Worm (Caenorhabditis elegans): Measurements from ENCODE around the gene sta-2.

sta-2 gene

DNA sequence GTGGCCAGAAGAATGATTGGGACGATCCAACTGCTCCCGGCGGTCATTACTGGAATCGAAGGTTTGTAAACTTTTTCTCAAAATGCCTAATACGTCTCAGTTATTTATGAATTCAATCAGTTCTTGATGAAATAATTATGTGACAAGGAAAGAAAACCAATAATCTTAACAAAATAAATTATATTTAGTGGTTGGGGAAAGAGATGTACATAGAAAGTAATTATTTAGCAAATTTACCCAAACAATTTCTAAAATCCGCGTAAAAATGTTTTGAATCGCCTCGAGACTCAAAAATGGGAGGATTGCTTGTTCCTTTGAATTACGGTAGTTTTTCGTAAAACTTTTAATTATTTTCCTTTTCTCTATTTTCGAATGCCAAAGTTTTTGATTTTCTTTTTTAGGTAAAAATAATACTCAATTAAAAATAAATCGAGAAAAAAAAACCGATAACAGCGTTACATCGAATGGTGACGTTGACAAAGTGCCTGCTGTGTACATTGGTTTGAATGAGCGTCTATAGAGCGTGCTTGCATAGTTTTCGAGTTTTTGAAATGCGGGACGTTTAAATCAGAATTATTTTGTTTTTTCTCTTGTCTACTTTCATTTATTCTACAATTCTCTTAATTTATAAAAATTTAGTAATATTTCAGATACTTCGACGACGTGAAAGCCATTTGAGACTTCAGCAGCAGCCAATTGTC lies 11.4 kb upstream of the sta-2 start, which contains the start of the genes aagr-3 and drap-1:
Gene aagr-3, minus strand, starts transcription at position 51 of the 701 bp plus-strand sequence.
Gene drap-1, plus strand, starts transcription at position 645 of the 701 bp plus-strand sequence.
- TF ChIP-seq med-1 (GFP tag; optimal IDR thresholded peaks at IDR 0.05; ENCODE audit: insufficient read depth) (no peak), ztf-29 (GFP tag; IDR thresholded peaks at IDR 0.05) (no peak), flt-1 (GFP tag; IDR thresholded peaks at IDR 0.05) (no peak), T22C8.4 (GFP tag; IDR thresholded peaks at IDR 0.05) (no peak), tab-1 (GFP tag; IDR thresholded peaks at IDR 0.05) (no peak), klf-2 (GFP tag; conservative IDR thresholded peaks at IDR 0.05) (no peak), ztf-23 (GFP tag; IDR thresholded peaks at IDR 0.05) (no peak), ref-1 (GFP tag; conservative IDR thresholded peaks at IDR 0.05) (no peak), cog-1 (tag; optimal IDR thresholded peaks at IDR 0.05) (no peak)

DNA sequence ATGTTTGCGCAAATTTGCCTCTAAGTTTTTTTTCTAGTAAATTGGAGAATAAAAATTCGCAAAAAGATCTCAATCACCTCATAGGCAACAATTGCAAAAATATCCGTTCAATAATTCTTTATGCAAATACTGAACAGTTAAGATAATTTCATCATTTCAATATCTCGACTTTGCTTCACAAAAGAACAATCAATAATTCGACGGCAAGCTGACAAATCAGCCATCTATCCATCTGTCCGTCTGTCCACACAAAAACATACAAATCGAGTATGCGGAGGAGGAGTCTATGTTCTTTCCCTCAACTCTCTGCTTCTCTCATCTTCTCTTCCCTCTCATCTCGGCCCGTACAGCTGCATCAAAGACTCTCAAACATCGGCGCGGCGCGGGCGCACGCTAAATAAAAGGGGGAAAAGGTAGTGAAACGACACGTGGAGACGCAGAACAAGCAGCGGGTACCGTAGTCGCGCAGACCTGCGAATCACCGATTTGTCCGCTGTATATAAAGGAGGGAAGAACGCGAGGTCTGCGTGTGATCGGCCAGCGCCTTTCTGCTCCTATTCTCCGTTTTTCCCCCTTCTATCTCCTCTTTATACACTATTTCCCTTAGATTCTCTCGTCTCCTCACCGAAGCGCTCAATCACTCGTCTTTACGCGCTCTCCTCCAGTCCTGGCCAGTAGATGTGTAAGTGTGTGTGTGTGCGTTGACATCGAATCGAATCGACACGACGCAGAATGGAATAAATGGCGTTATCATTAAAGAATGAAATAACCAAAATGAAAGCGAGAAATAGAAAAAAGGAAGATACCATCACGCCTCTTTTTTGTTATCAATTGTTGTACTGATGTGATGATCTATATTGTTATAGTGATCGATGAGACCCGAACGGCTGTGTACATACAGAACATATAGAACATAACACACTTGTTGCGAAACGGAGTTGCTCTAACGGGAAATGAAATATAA lies 10.0 kb upstream of the sta-2 start:
- TF ChIP-seq ztf-29 (GFP tag; IDR thresholded peaks at IDR 0.05) (no peak), flt-1 (GFP tag; IDR thresholded peaks at IDR 0.05) (peak; percentile 77), ztf-23 (GFP tag; IDR thresholded peaks at IDR 0.05) (peak; percentile 73; the same call in 1 of the 2 replicates), cog-1 (tag; optimal IDR thresholded peaks at IDR 0.05) (peak; percentile 97), tab-1 (GFP tag; IDR thresholded peaks at IDR 0.05) (no peak; the same call in 1 of the 2 replicates), klf-2 (GFP tag; conservative IDR thresholded peaks at IDR 0.05) (no peak), med-1 (GFP tag; optimal IDR thresholded peaks at IDR 0.05; ENCODE audit: insufficient read depth) (no peak), T22C8.4 (GFP tag; IDR thresholded peaks at IDR 0.05) (peak; percentile 63; the same call in 1 of the 2 replicates), ref-1 (GFP tag; conservative IDR thresholded peaks at IDR 0.05) (0 out of 2 replicates have a peak, but pooled peaks have one; percentile 27)

DNA sequence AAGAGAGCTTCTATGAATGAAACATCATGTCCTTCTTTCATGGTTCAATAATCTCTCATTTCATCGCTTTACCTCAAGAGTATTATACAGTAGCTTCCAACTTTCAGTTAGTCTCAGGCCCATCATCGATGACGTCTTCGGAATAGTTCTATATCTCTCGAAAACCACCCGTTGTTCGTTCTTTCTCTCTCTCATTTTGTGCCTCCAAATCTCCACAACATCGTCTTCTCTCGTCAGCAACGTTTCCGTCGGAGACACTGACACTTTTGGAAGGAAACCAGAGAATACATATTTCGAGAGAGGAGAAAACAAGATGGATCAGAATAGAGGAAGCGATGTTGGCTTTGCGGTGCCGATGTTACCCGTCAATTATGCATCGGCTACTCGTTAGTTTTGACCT lies 9.2 kb upstream of the sta-2 start:
- TF ChIP-seq ztf-23 (GFP tag; IDR thresholded peaks at IDR 0.05): no peak
- TF ChIP-seq ref-1 (GFP tag; conservative IDR thresholded peaks at IDR 0.05): no peak
- no peak for TF ChIP-seq ztf-29 (GFP tag; IDR thresholded peaks at IDR 0.05)
- TF ChIP-seq cog-1 (tag; optimal IDR thresholded peaks at IDR 0.05): no peak
- TF ChIP-seq klf-2 (GFP tag; conservative IDR thresholded peaks at IDR 0.05): no peak

ce11 chrV:9733920-9734454 lies 7.0 kb upstream of the sta-2 start, which contains the start of gene cal-7:
TSS of gene cal-7 (plus strand) at chrV:9734103.
- TF ChIP-seq T22C8.4 (GFP tag; IDR thresholded peaks at IDR 0.05) (no peak), tab-1 (GFP tag; IDR thresholded peaks at IDR 0.05) (no peak), ztf-29 (GFP tag; IDR thresholded peaks at IDR 0.05) (no peak), ztf-23 (GFP tag; IDR thresholded peaks at IDR 0.05) (no peak), ref-1 (GFP tag; conservative IDR thresholded peaks at IDR 0.05) (no peak), flt-1 (GFP tag; IDR thresholded peaks at IDR 0.05) (no peak), med-1 (GFP tag; optimal IDR thresholded peaks at IDR 0.05; ENCODE audit: insufficient read depth) (no peak), cog-1 (tag; optimal IDR thresholded peaks at IDR 0.05) (no peak), klf-2 (GFP tag; conservative IDR thresholded peaks at IDR 0.05) (no peak)

DNA sequence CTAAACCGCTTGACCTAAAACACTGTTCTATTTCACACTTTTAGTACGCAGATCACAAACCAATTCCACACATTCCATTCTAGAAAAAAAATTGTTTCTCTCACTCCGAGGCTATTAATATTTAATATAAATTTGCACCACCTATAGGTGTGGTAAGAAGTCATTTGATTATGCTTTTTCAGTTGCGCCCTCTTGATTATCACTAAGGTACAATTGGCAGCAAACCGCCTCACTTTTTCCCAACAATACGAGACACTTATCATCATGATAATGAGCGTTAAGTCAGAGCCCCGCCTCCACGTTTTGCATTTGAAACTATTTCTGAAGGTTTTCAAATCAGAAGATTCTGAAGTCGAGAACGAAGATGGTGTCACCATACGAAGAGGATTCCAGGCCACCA lies 3.7 kb upstream of the sta-2 start, which contains the start of gene aqp-4:
Gene aqp-4, plus strand, starts transcription at position 270 of the 400 bp plus-strand sequence.
- TF ChIP-seq med-1 (GFP tag; optimal IDR thresholded peaks at IDR 0.05; ENCODE audit: insufficient read depth) (no peak), ref-1 (GFP tag; conservative IDR thresholded peaks at IDR 0.05) (no peak), flt-1 (GFP tag; IDR thresholded peaks at IDR 0.05) (no peak), ztf-23 (GFP tag; IDR thresholded peaks at IDR 0.05) (no peak), tab-1 (GFP tag; IDR thresholded peaks at IDR 0.05) (no peak), T22C8.4 (GFP tag; IDR thresholded peaks at IDR 0.05) (no peak), cog-1 (tag; optimal IDR thresholded peaks at IDR 0.05) (no peak), klf-2 (GFP tag; conservative IDR thresholded peaks at IDR 0.05) (no peak), ztf-29 (GFP tag; IDR thresholded peaks at IDR 0.05) (no peak)

DNA sequence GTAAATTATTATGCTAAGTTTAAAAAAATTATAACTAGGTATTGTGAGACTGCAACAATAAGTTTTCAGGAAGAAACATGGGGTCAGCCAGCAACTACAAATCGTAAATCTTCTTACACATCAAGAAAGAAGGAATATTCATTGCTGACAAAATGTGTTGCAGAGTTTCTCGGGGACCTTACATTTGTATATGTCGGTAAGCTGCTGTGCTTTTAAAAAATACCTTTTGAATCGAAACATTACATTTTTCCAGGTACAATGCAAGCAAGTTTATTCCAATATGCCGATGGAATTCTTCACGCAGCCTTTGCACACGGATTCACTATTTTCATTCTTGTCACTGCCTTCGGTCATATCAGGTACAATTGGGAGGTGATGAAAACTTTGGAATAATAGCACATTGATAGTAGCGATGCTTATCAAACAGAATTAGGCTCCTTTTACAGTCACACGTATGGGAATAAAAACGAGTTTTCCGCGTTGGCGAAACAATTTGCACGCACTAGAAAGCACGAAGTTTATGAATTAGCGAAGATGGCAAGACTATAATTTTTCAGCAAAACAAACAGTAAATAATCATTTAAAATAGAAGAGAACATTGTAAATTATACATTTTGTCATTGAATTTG lies 2.8 kb upstream of the sta-2 start:
- no peak for TF ChIP-seq ztf-29 (GFP tag; IDR thresholded peaks at IDR 0.05)
- no peak for TF ChIP-seq cog-1 (tag; optimal IDR thresholded peaks at IDR 0.05)
- no peak for TF ChIP-seq ztf-23 (GFP tag; IDR thresholded peaks at IDR 0.05)
- TF ChIP-seq flt-1 (GFP tag; IDR thresholded peaks at IDR 0.05): no peak
- no peak for TF ChIP-seq med-1 (GFP tag; optimal IDR thresholded peaks at IDR 0.05; ENCODE audit: insufficient read depth)
- no peak for TF ChIP-seq T22C8.4 (GFP tag; IDR thresholded peaks at IDR 0.05)
- no peak for TF ChIP-seq tab-1 (GFP tag; IDR thresholded peaks at IDR 0.05)
- no peak for TF ChIP-seq klf-2 (GFP tag; conservative IDR thresholded peaks at IDR 0.05)
- TF ChIP-seq ref-1 (GFP tag; conservative IDR thresholded peaks at IDR 0.05): no peak

DNA sequence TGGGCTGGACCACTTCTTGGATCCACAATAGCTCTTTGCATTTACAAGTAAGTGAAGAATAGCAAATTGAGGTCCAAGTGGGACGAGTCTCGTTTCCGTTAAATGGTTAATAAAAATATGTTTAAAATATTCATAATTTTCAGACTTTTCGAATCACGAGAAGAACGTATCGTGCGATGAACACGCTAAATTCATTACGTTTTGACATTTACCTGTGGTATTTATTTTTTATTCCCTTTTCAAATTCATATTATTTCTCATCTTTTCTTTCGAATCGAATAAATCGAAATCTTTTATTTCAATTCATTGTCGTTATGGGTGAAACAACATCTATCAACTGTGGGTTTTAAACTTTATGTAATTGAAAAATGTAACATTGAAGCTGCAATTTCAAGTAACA lies 1.6 kb upstream of the sta-2 start, which contains the start of gene marc-1:
Gene marc-1, plus strand, starts transcription at position 301 of the 400 bp plus-strand sequence.
- TF ChIP-seq flt-1 (GFP tag; IDR thresholded peaks at IDR 0.05) (no peak), ztf-23 (GFP tag; IDR thresholded peaks at IDR 0.05) (no peak), ref-1 (GFP tag; conservative IDR thresholded peaks at IDR 0.05) (no peak), cog-1 (tag; optimal IDR thresholded peaks at IDR 0.05) (no peak), tab-1 (GFP tag; IDR thresholded peaks at IDR 0.05) (no peak), med-1 (GFP tag; optimal IDR thresholded peaks at IDR 0.05; ENCODE audit: insufficient read depth) (no peak)

ce11 chrV:9744934-9745333 lies 3.9 kb downstream of the sta-2 start, which contains the start of gene F58E6.13:
TSS of gene F58E6.13 (plus strand) at chrV:9745234.
- no peak for TF ChIP-seq tab-1 (GFP tag; IDR thresholded peaks at IDR 0.05)
- TF ChIP-seq ref-1 (GFP tag; conservative IDR thresholded peaks at IDR 0.05): no peak
- TF ChIP-seq ztf-29 (GFP tag; IDR thresholded peaks at IDR 0.05): no peak
- TF ChIP-seq klf-2 (GFP tag; conservative IDR thresholded peaks at IDR 0.05): no peak
- no peak for TF ChIP-seq cog-1 (tag; optimal IDR thresholded peaks at IDR 0.05)
- TF ChIP-seq T22C8.4 (GFP tag; IDR thresholded peaks at IDR 0.05): no peak
- TF ChIP-seq flt-1 (GFP tag; IDR thresholded peaks at IDR 0.05): no peak
- no peak for TF ChIP-seq med-1 (GFP tag; optimal IDR thresholded peaks at IDR 0.05; ENCODE audit: insufficient read depth)
- TF ChIP-seq ztf-23 (GFP tag; IDR thresholded peaks at IDR 0.05): no peak

All from whole organism, midembryonic.